Worm (Caenorhabditis elegans) whole organism, young adult: ENCODE results near the gene dhs-16.

ENCODE experiments used
- D2030.7 ChIP-seq: fragments of 200-800 bp; sonication (Bioruptor generic); IDR thresholded peaks from 2 replicates; pipeline ENCODE4 v1.3.6; 2022; ENCODE audit warnings: missing genetic modification reagents, missing genetic modification characterization, missing compliant biosample characterization
- F23B12.7 ChIP-seq: sonication (generic microtip); optimal IDR thresholded peaks from 2 replicates; lab custom pipeline; 2017; ENCODE audit warnings: missing genetic modification characterization, mild to moderate bottlenecking, missing compliant biosample characterization, antibody characterized with exemption, moderate library complexity; ENCODE audit not compliant: insufficient read depth
- F33H1.4 ChIP-seq: fragments of 200-800 bp; sonication (Bioruptor generic); IDR thresholded peaks from 2 replicates; pipeline ENCODE4 v1.3.6; 2022; ENCODE audit warnings: missing genetic modification reagents, missing genetic modification characterization, missing compliant biosample characterization
- F55B11.4 ChIP-seq: sonication (generic microtip); optimal IDR thresholded peaks from 2 replicates; lab custom pipeline; 2016; ENCODE audit warnings: missing compliant biosample characterization, missing genetic modification characterization, borderline replicate concordance; ENCODE audit not compliant: insufficient read depth
- T07F8.4 ChIP-seq: sonication (generic microtip); optimal IDR thresholded peaks from 2 replicates; lab custom pipeline; 2016; ENCODE audit warnings: mild to moderate bottlenecking, missing genetic modification characterization, moderate library complexity, missing compliant biosample characterization
- ZK185.1 ChIP-seq: sonication (generic microtip); optimal IDR thresholded peaks from 2 replicates; lab custom pipeline; 2016; ENCODE audit warnings: mild to moderate bottlenecking, missing genetic modification characterization, missing compliant biosample characterization; ENCODE audit not compliant: poor library complexity, severe bottlenecking
- akir-1 ChIP-seq: fragments of 200-800 bp; sonication (Bioruptor generic); optimal IDR thresholded peaks from 2 replicates; lab custom pipeline; 2018; ENCODE audit warnings: mild to moderate bottlenecking, missing genetic modification characterization, moderate library complexity, missing compliant biosample characterization
- ama-1 ChIP-seq, 3 experiments: fragments of 150-350 bp in 1 of 3; sonication (generic microtip) in 2 of 3; optimal IDR thresholded peaks; 2 replicates each; lab custom pipeline; 2014 to 2018; ENCODE audit warnings: missing biosample characterization in 2 of 3, missing genetic modification characterization in 2 of 3, missing genetic modification reagents in 2 of 3
- atf-7 ChIP-seq: sonication (generic microtip); optimal IDR thresholded peaks from 2 replicates; lab custom pipeline; 2017; ENCODE audit warnings: mild to moderate bottlenecking, missing genetic modification characterization, missing compliant biosample characterization
- athp-1 ChIP-seq: sonication (generic microtip); optimal IDR thresholded peaks from 2 replicates; lab custom pipeline; 2017; ENCODE audit warnings: mild to moderate bottlenecking, missing genetic modification characterization, missing compliant biosample characterization
- attf-3 ChIP-seq: fragments of 200-800 bp; sonication (Bioruptor generic); conservative IDR thresholded peaks from 2 replicates; pipeline ENCODE4 v1.3.6; 2022; ENCODE audit warnings: missing genetic modification reagents, missing genetic modification characterization, missing compliant biosample characterization
- attf-5 ChIP-seq: fragments of 200-800 bp; sonication (Bioruptor generic); optimal IDR thresholded peaks from 2 replicates; lab custom pipeline; 2018; ENCODE audit warnings: mild to moderate bottlenecking, missing genetic modification characterization, missing compliant biosample characterization
- cebp-1 ChIP-seq, 2 experiments: fragments of 200-800 bp in 1 of 2; sonication (Bioruptor generic) in 1 of 2; sonication (generic microtip) in 1 of 2; IDR thresholded peaks in 1 of 2; optimal IDR thresholded peaks in 1 of 2; 2 replicates each; pipeline versions ENCODE4 v1.3.6 to Lab custom; 2017 to 2022; ENCODE audit warnings: missing compliant biosample characterization in 2 of 2, missing genetic modification characterization in 2 of 2, mild to moderate bottlenecking in 1 of 2, missing genetic modification reagents in 1 of 2, moderate library complexity in 1 of 2
- cebp-2 ChIP-seq: fragments of 200-800 bp; sonication (Bioruptor generic); IDR thresholded peaks from 2 replicates; pipeline ENCODE4 v1.3.6; 2022; ENCODE audit warnings: missing genetic modification characterization, missing compliant biosample characterization
- ceh-40 ChIP-seq: fragments of 200-800 bp; sonication (Bioruptor generic); IDR thresholded peaks from 2 replicates; pipeline ENCODE4 v1.3.6; 2022; ENCODE audit warnings: missing genetic modification characterization, missing compliant biosample characterization
- efl-1 ChIP-seq: fragments of 150-350 bp; optimal IDR thresholded peaks from 2 replicates; lab custom pipeline; 2014; ENCODE audit warnings: missing biosample characterization, missing genetic modification reagents, missing genetic modification characterization
- egrh-3 ChIP-seq: fragments of 200-800 bp; sonication (Bioruptor generic); IDR thresholded peaks from 2 replicates; pipeline ENCODE4 v1.3.6; 2022; ENCODE audit warnings: missing genetic modification reagents, missing genetic modification characterization, missing compliant biosample characterization
- hmg-1.2 ChIP-seq: fragments of 200-800 bp; sonication (Bioruptor generic); IDR thresholded peaks from 2 replicates; pipeline ENCODE4 v1.3.6; 2022; ENCODE audit warnings: missing genetic modification reagents, missing genetic modification characterization, missing compliant biosample characterization
- hmg-20 ChIP-seq: fragments of 200-800 bp; sonication (Bioruptor generic); IDR thresholded peaks from 2 replicates; pipeline ENCODE4 v1.3.6; 2022; ENCODE audit warnings: missing genetic modification reagents, missing genetic modification characterization, missing compliant biosample characterization
- lag-1 ChIP-seq: fragments of 200-800 bp; sonication (Bioruptor generic); IDR thresholded peaks from 2 replicates; pipeline ENCODE4 v1.3.6; 2022; ENCODE audit warnings: missing genetic modification reagents, missing genetic modification characterization, missing compliant biosample characterization
- let-607 ChIP-seq, 2 experiments: fragments of 200-800 bp in 1 of 2; sonication (Bioruptor generic) in 1 of 2; sonication (generic microtip) in 1 of 2; optimal IDR thresholded peaks; 2 replicates each; lab custom pipeline; 2016 to 2018; ENCODE audit warnings: mild to moderate bottlenecking in 2 of 2, missing compliant biosample characterization in 2 of 2, missing genetic modification characterization in 2 of 2, moderate library complexity in 2 of 2, missing genotype in 1 of 2
- lin-35 ChIP-seq, 3 experiments: fragments of 150-350 bp in 2 of 3; sonication (generic microtip) in 1 of 3; optimal IDR thresholded peaks; 2 replicates each; lab custom pipeline; 2014 to 2018; ENCODE audit warnings: missing biosample characterization in 3 of 3, missing genetic modification characterization in 3 of 3, missing genetic modification reagents in 3 of 3
- lin-40 ChIP-seq: sonication (generic microtip); optimal IDR thresholded peaks from 2 replicates; lab custom pipeline; 2016; ENCODE audit warnings: missing genetic modification characterization, mild to moderate bottlenecking, missing compliant biosample characterization, missing genotype, missing genetic modification reagents
- lin-54 ChIP-seq: fragments of 200-800 bp; sonication (Bioruptor generic); optimal IDR thresholded peaks from 2 replicates; lab custom pipeline; 2018; ENCODE audit warnings: mild to moderate bottlenecking, missing genetic modification characterization, missing compliant biosample characterization
- lsl-1 ChIP-seq: fragments of 200-800 bp; sonication (Bioruptor generic); optimal IDR thresholded peaks from 2 replicates; lab custom pipeline; 2018; ENCODE audit warnings: mild to moderate bottlenecking, missing genetic modification characterization, moderate library complexity, missing compliant biosample characterization
- lsy-27 ChIP-seq: sonication (generic microtip); optimal IDR thresholded peaks from 2 replicates; lab custom pipeline; 2017; ENCODE audit warnings: missing genetic modification characterization, mild to moderate bottlenecking, missing compliant biosample characterization, antibody characterized with exemption, missing genotype, borderline replicate concordance; ENCODE audit not compliant: insufficient read depth
- mcd-1 ChIP-seq: fragments of 200-800 bp; sonication (Bioruptor generic); IDR thresholded peaks from 2 replicates; pipeline ENCODE4 v1.3.6; 2022; ENCODE audit warnings: missing genetic modification reagents, missing genetic modification characterization, missing compliant biosample characterization
- mel-28 ChIP-seq: sonication (generic microtip); optimal IDR thresholded peaks from 2 replicates; lab custom pipeline; 2016; ENCODE audit warnings: borderline replicate concordance, mild to moderate bottlenecking, missing genetic modification characterization, missing compliant biosample characterization
- nfyb-1 ChIP-seq: fragments of 200-800 bp; sonication (Bioruptor generic); IDR thresholded peaks from 2 replicates; pipeline ENCODE4 v1.3.6; 2022; ENCODE audit warnings: missing genetic modification reagents, missing genetic modification characterization, missing compliant biosample characterization
- rcor-1 ChIP-seq: fragments of 200-800 bp; sonication (Bioruptor generic); IDR thresholded peaks from 2 replicates; pipeline ENCODE4 v1.3.6; 2022; ENCODE audit warnings: missing genetic modification reagents, missing genetic modification characterization, missing compliant biosample characterization
- sdz-38 ChIP-seq: sonication (generic microtip); optimal IDR thresholded peaks from 2 replicates; lab custom pipeline; 2016; ENCODE audit warnings: missing genotype, missing genetic modification characterization, missing compliant biosample characterization
- snpc-1.1 ChIP-seq: sonication (generic microtip); optimal IDR thresholded peaks from 2 replicates; lab custom pipeline; 2017; ENCODE audit warnings: missing genetic modification characterization, mild to moderate bottlenecking, missing compliant biosample characterization, antibody characterized with exemption, moderate library complexity, missing genotype, missing genetic modification reagents; ENCODE audit not compliant: insufficient read depth
- snpc-1.3 ChIP-seq: sonication (generic microtip); optimal IDR thresholded peaks from 2 replicates; lab custom pipeline; 2017; ENCODE audit warnings: missing genetic modification characterization, mild to moderate bottlenecking, missing compliant biosample characterization, antibody characterized with exemption, moderate library complexity, missing genotype, missing genetic modification reagents; ENCODE audit not compliant: insufficient read depth
- snpc-3.4 ChIP-seq: sonication (generic microtip); optimal IDR thresholded peaks from 2 replicates; lab custom pipeline; 2017; ENCODE audit warnings: missing genetic modification characterization, mild to moderate bottlenecking, missing compliant biosample characterization, antibody characterized with exemption, moderate library complexity, missing genotype, missing genetic modification reagents
- snpc-4 ChIP-seq, 5 experiments: fragments of 150-350 bp in 1 of 5; sonication (generic microtip) in 4 of 5; optimal IDR thresholded peaks; 2 replicates each; lab custom pipeline; 2014 to 2018; ENCODE audit warnings: missing genetic modification characterization in 5 of 5, missing biosample characterization in 3 of 5, antibody characterized with exemption in 2 of 5, mild to moderate bottlenecking in 2 of 5, missing compliant biosample characterization in 2 of 5, missing genotype in 2 of 5, moderate library complexity in 2 of 5, missing genetic modification reagents in 1 of 5
- somi-1 ChIP-seq: fragments of 200-800 bp; sonication (Bioruptor generic); optimal IDR thresholded peaks from 2 replicates; lab custom pipeline; 2018; ENCODE audit warnings: mild to moderate bottlenecking, missing genetic modification characterization, missing compliant biosample characterization
- tbp1 ChIP-seq: fragments of 200-800 bp; sonication (Bioruptor generic); optimal IDR thresholded peaks from 2 replicates; lab custom pipeline; 2018; ENCODE audit warnings: mild to moderate bottlenecking, missing genetic modification characterization, missing compliant biosample characterization
- zim-3 ChIP-seq: sonication (generic microtip); optimal IDR thresholded peaks from 2 replicates; lab custom pipeline; 2017; ENCODE audit warnings: mild to moderate bottlenecking, missing genetic modification characterization, moderate library complexity, missing compliant biosample characterization
- ztf-18 ChIP-seq: sonication (generic microtip); optimal IDR thresholded peaks from 2 replicates; lab custom pipeline; 2016; ENCODE audit warnings: missing genotype, mild to moderate bottlenecking, missing genetic modification characterization, missing compliant biosample characterization
- ztf-26 ChIP-seq: sonication (generic microtip); optimal IDR thresholded peaks from 2 replicates; lab custom pipeline; 2017; ENCODE audit warnings: missing genetic modification characterization, missing compliant biosample characterization
- ztf-3 ChIP-seq: fragments of 200-800 bp; sonication (Bioruptor generic); optimal IDR thresholded peaks from 2 replicates; lab custom pipeline; 2018; ENCODE audit warnings: mild to moderate bottlenecking, missing genetic modification characterization, missing compliant biosample characterization

Gene dhs-16

ce11 chrV:6016097-6016496 is 32.6 kb downstream of the dhs-16 start:
- TF ChIP-seq ama-1 (optimal IDR thresholded peaks at IDR 0.05; lab: Kevin White, UChicago) (peak; percentile 14), ama-1 (GFP tag; optimal IDR thresholded peaks at IDR 0.05; lab: Kevin White, UChicago) (no peak), sdz-38 (tag; lab: Kevin White, UChicago) (no peak), lin-54 (GFP tag; lab: Kevin White, UChicago) (no peak), ztf-3 (GFP tag; lab: Kevin White, UChicago) (no peak), mel-28 (no peak), atf-7 (tag; lab: Kevin White, UChicago) (no peak), zim-3 (tag; lab: Kevin White, UChicago) (no peak), hmg-20 (GFP tag; lab: Robert Waterston, UW) (no peak), F33H1.4 (GFP tag; lab: Robert Waterston, UW) (no peak), snpc-1.1 (tag; lab: Kevin White, UChicago) (no peak), D2030.7 (GFP tag; lab: Robert Waterston, UW) (no peak), akir-1 (GFP tag; lab: Kevin White, UChicago) (no peak), cebp-2 (no peak), nfyb-1 (GFP tag; lab: Robert Waterston, UW) (0 out of 2 replicates have a peak, but pooled peaks have one; percentile 22), ZK185.1 (no peak), lsl-1 (GFP tag; lab: Kevin White, UChicago) (no peak), lag-1 (GFP tag; lab: Robert Waterston, UW) (no peak), ceh-40 (0 out of 2 replicates have a peak, but pooled peaks have one; percentile 23), lin-35 (GFP tag; optimal IDR thresholded peaks at IDR 0.05; lab: Kevin White, UChicago) (no peak), lsy-27 (tag; lab: Kevin White, UChicago) (no peak), hmg-1.2 (GFP tag; lab: Robert Waterston, UW) (0 out of 2 replicates have a peak, but pooled peaks have one; percentile 2), rcor-1 (no peak), egrh-3 (GFP tag; lab: Robert Waterston, UW) (no peak), F55B11.4 (tag; lab: Kevin White, UChicago) (no peak), T07F8.4 (no peak), ztf-26 (tag; lab: Kevin White, UChicago) (no peak)

- TF ChIP-seq snpc-1.3 (tag; lab: Kevin White, UChicago) (peak; percentile 2), efl-1 (peak; percentile 7), somi-1 (GFP tag; lab: Kevin White, UChicago) (no peak), lin-40 (peak; percentile 58), T07F8.4 (no peak), lin-54 (GFP tag; lab: Kevin White, UChicago) (peak; percentile 34), ztf-18 (no peak), F23B12.7 (peak; percentile 32), ZK185.1 (peak; percentile 38), snpc-3.4 (tag; lab: Kevin White, UChicago) (peak; percentile 45), mcd-1 (peak; percentile 95), tbp1 (GFP tag; lab: Kevin White, UChicago) (peak; percentile 5), hmg-1.2 (GFP tag; lab: Robert Waterston, UW) (peak; percentile 48; the same call in 1 of the 2 replicates), lsl-1 (GFP tag; lab: Kevin White, UChicago) (peak; percentile 15), let-607 (tag; optimal IDR thresholded peaks at IDR 0.05; lab: Kevin White, UChicago) (peak in 1 of 2 experiments; percentile 33), attf-3 (peak; percentile 99), athp-1 (no peak), attf-5 (GFP tag; lab: Kevin White, UChicago) (peak; percentile 79), lin-35 (GFP tag; optimal IDR thresholded peaks at IDR 0.05; lab: Kevin White, UChicago) (peak in 1 of 3 experiments; percentile 69), cebp-1 (GFP tag; IDR thresholded peaks at IDR 0.05; lab: Robert Waterston, UW) (no peak), cebp-1 (tag; optimal IDR thresholded peaks at IDR 0.05; lab: Kevin White, UChicago) (peak; percentile 35), snpc-4 (GFP tag; optimal IDR thresholded peaks at IDR 0.05; lab: Kevin White, UChicago) (no peak), snpc-4 (tag; optimal IDR thresholded peaks at IDR 0.05; lab: Kevin White, UChicago) (peak in 3 of 4 experiments; percentile 3 to 66 (median 22)), ceh-40 (no peak)
These were observed 34.1 kb downstream of the dhs-16 start, which contains the start of the genes rpt-2 and aps-1 for ce11 chrV:6017630-6018029. TSS of gene rpt-2 (minus strand) at chrV:6017669. TSS of gene aps-1 (plus strand) at chrV:6017970.
